Worm (Caenorhabditis elegans) whole organism, L4 larva: ENCODE data around the gene alh-11.

Experiments
- T26A8.4 ChIP-seq: fragments of 200-800 bp; sonication (Bioruptor generic); IDR thresholded peaks from 2 replicates; pipeline ENCODE4 v1.3.6; 2022; ENCODE audit warnings: missing genetic modification characterization, missing compliant biosample characterization
- Y48G9A.11 ChIP-seq: fragments of 200-800 bp; sonication (Bioruptor generic); IDR thresholded peaks from 2 replicates; pipeline ENCODE4 v1.3.6; 2022; ENCODE audit warnings: missing genetic modification reagents, missing genetic modification characterization, missing compliant biosample characterization
- ZK337.2 ChIP-seq: fragments of 200-800 bp; sonication (Bioruptor generic); IDR thresholded peaks from 2 replicates; pipeline ENCODE4 v1.3.6; 2022; ENCODE audit warnings: missing genetic modification reagents, missing genetic modification characterization, missing compliant biosample characterization
- aha-1 ChIP-seq: fragments of 150-350 bp; peaks from one replicate; lab custom pipeline; 2014; ENCODE audit warnings: missing biosample characterization, missing genetic modification characterization
- ama-1 ChIP-seq: fragments of 150-350 bp; optimal IDR thresholded peaks from 2 replicates; lab custom pipeline; 2014; ENCODE audit warnings: inconsistent platforms, mixed read lengths
- ceh-32 ChIP-seq: sonication (generic microtip); optimal IDR thresholded peaks from 2 replicates; lab custom pipeline; 2016; ENCODE audit warnings: mild to moderate bottlenecking, missing genetic modification characterization, missing compliant biosample characterization; ENCODE audit not compliant: poor library complexity
- ctbp-1 ChIP-seq: fragments of 200-800 bp; sonication (Bioruptor generic); IDR thresholded peaks from 2 replicates; pipeline ENCODE4 v1.3.6; 2022; ENCODE audit warnings: missing genetic modification reagents, missing genetic modification characterization, missing compliant biosample characterization
- daf-19 ChIP-seq: fragments of 200-800 bp; sonication (Bioruptor generic); conservative IDR thresholded peaks from 2 replicates; pipeline ENCODE4 v1.3.6; 2022; ENCODE audit warnings: missing genetic modification characterization, missing compliant biosample characterization
- dmd-9 ChIP-seq: fragments of 200-800 bp; sonication (Bioruptor generic); IDR thresholded peaks from 2 replicates; pipeline ENCODE4 v1.3.6; 2022; ENCODE audit warnings: missing genetic modification reagents, missing genetic modification characterization, missing compliant biosample characterization
- duxl-1 ChIP-seq: sonication (generic microtip); optimal IDR thresholded peaks from 2 replicates; lab custom pipeline; 2016; ENCODE audit warnings: mild to moderate bottlenecking, missing genetic modification characterization, moderate library complexity, missing compliant biosample characterization; ENCODE audit not compliant: poor library complexity
- dve-1 ChIP-seq: sonication (generic microtip); optimal IDR thresholded peaks from 2 replicates; lab custom pipeline; 2017; ENCODE audit warnings: antibody characterized with exemption, mild to moderate bottlenecking, missing genetic modification characterization, missing compliant biosample characterization; ENCODE audit not compliant: insufficient read depth
- egl-27 ChIP-seq: sonication (generic microtip); optimal IDR thresholded peaks from 3 replicates; lab custom pipeline; 2017; ENCODE audit warnings: missing biosample characterization, missing genetic modification reagents, missing genetic modification characterization
- egl-43 ChIP-seq: fragments of 200-800 bp; sonication (Bioruptor generic); IDR thresholded peaks from 2 replicates; pipeline ENCODE4 v1.3.6; 2022; ENCODE audit warnings: missing genetic modification reagents, missing genetic modification characterization, missing compliant biosample characterization
- fkh-10 ChIP-seq: fragments of 150-350 bp; optimal IDR thresholded peaks from 2 replicates; lab custom pipeline; 2014; ENCODE audit warnings: missing biosample characterization, missing genetic modification reagents, missing genetic modification characterization
- fos-1 ChIP-seq: fragments of 150-350 bp; optimal IDR thresholded peaks from 2 replicates; lab custom pipeline; 2014; ENCODE audit warnings: missing biosample characterization, missing genetic modification characterization
- hif-1 ChIP-seq, 2 experiments: sonication (generic microtip); optimal IDR thresholded peaks; 2 replicates each; lab custom pipeline; 2016 to 2017; ENCODE audit warnings: missing compliant biosample characterization in 2 of 2, missing genetic modification characterization in 2 of 2, missing genetic modification reagents in 2 of 2, missing genotype in 2 of 2, mild to moderate bottlenecking in 1 of 2
- hlh-30 ChIP-seq: sonication (generic microtip); optimal IDR thresholded peaks from 2 replicates; lab custom pipeline; 2017; ENCODE audit warnings: antibody characterized with exemption, mild to moderate bottlenecking, missing genetic modification characterization, missing compliant biosample characterization; ENCODE audit not compliant: insufficient read depth
- hmg-1.1 ChIP-seq: fragments of 200-800 bp; sonication (Bioruptor generic); IDR thresholded peaks from 2 replicates; pipeline ENCODE4 v1.3.6; 2022; ENCODE audit warnings: missing genetic modification reagents, missing genetic modification characterization, missing compliant biosample characterization
- lin-1 ChIP-seq: fragments of 200-800 bp; sonication (Bioruptor generic); IDR thresholded peaks from 2 replicates; pipeline ENCODE4 v1.3.6; 2022; ENCODE audit warnings: missing genetic modification reagents, missing genetic modification characterization, missing compliant biosample characterization
- lin-15B ChIP-seq: fragments of 150-350 bp; sonication (generic microtip); optimal IDR thresholded peaks from 3 replicates; lab custom pipeline; 2014; ENCODE audit warnings: missing biosample characterization, missing genetic modification characterization
- lin-29 ChIP-seq: fragments of 200-800 bp; sonication (Bioruptor generic); IDR thresholded peaks from 2 replicates; pipeline ENCODE4 v1.3.6; 2022; ENCODE audit warnings: missing genetic modification reagents, missing genetic modification characterization, missing compliant biosample characterization
- lsy-2 ChIP-seq, 2 experiments: fragments of 150-350 bp in 1 of 2; sonication (generic microtip) in 1 of 2; optimal IDR thresholded peaks; 2 replicates each; lab custom pipeline; 2014 to 2017; ENCODE audit warnings: missing biosample characterization in 2 of 2, missing genetic modification characterization in 2 of 2
- mep-1 ChIP-seq: fragments of 150-350 bp; sonication (generic microtip); optimal IDR thresholded peaks from 3 replicates; lab custom pipeline; 2014; ENCODE audit warnings: missing biosample characterization, missing genetic modification characterization
- nhr-28 ChIP-seq: fragments of 150-350 bp; optimal IDR thresholded peaks from 2 replicates; lab custom pipeline; 2014; ENCODE audit warnings: missing biosample characterization, missing genetic modification characterization
- nhr-41 ChIP-seq: fragments of 200-800 bp; sonication (Bioruptor generic); IDR thresholded peaks from 2 replicates; pipeline ENCODE4 v1.3.6; 2022; ENCODE audit warnings: missing genetic modification reagents, missing genetic modification characterization, missing compliant biosample characterization
- nhr-6 ChIP-seq: fragments of 150-350 bp; optimal IDR thresholded peaks from 2 replicates; lab custom pipeline; 2014; ENCODE audit warnings: missing biosample characterization, missing genetic modification characterization
- rbr-2 ChIP-seq: sonication (generic microtip); optimal IDR thresholded peaks from 2 replicates; lab custom pipeline; 2016; ENCODE audit warnings: missing genotype, missing genetic modification characterization, missing compliant biosample characterization
- set-16 ChIP-seq: fragments of 200-800 bp; sonication (Bioruptor generic); IDR thresholded peaks from 2 replicates; pipeline ENCODE4 v1.3.6; 2022; ENCODE audit warnings: missing genetic modification reagents, missing genetic modification characterization, missing compliant biosample characterization
- snpc-4 ChIP-seq: fragments of 150-350 bp; optimal IDR thresholded peaks from 2 replicates; lab custom pipeline; 2014; ENCODE audit warnings: missing biosample characterization, missing genetic modification characterization
- tag-97 ChIP-seq: fragments of 200-800 bp; sonication (Bioruptor generic); IDR thresholded peaks from 2 replicates; pipeline ENCODE4 v1.3.6; 2022; ENCODE audit warnings: missing genetic modification characterization, missing compliant biosample characterization
- tra-1 ChIP-seq: fragments of 200-800 bp; sonication (Bioruptor generic); IDR thresholded peaks from 2 replicates; pipeline ENCODE4 v1.3.6; 2022; ENCODE audit warnings: missing genetic modification reagents, missing genetic modification characterization, missing compliant biosample characterization
- unc-62 ChIP-seq, 3 experiments: fragments of 150-350 bp in 1 of 3; sonication (generic microtip); optimal IDR thresholded peaks in 2 of 3; peaks in 1 of 3; 1 replicate in 1 of 3; 2 replicates in 2 of 3; lab custom pipeline; 2014 to 2017; ENCODE audit warnings: missing biosample characterization in 3 of 3, missing genetic modification characterization in 3 of 3, missing genetic modification reagents in 3 of 3, missing genotype in 1 of 3
- vab-7 ChIP-seq: fragments of 200-800 bp; sonication (Bioruptor generic); IDR thresholded peaks from 2 replicates; pipeline ENCODE4 v1.3.6; 2022; ENCODE audit warnings: missing genetic modification reagents, missing genetic modification characterization, missing compliant biosample characterization

The alh-11 gene

ce11 chrIII:770958-771357 lies 7.7 kb downstream of the alh-11 start, which contains the start of gene tpst-2 (continued):
- TF ChIP-seq dve-1 (tag; lab: Kevin White, UChicago) (no peak), T26A8.4 (no peak), daf-19 (no peak)
- TF ChIP-seq, all 104 proteins: peak for 0

DNA sequence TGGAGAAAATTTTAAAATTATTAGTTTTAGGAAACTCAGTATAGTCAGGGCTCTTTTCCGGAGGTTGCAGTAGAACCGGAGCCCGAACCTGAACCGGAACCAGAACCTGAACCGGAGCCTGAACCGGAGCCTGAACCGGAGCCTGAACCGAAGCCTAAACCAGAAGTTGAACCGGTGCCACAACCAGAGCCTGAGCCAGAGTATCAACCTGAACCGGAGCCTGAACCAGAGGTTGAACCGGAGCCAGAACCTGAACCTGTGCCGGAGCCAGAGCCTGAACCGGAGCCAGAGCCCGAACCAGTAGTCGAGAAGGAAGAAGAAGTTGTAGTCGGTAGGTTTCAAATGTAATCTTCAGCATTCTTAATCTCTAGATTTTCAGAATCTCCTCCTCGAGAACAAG lies 10.1 kb downstream of the alh-11 start:
- TF ChIP-seq hif-1 (tag; optimal IDR thresholded peaks at IDR 0.05; lab: Kevin White, UChicago) (no peak), set-16 (GFP tag; lab: Robert Waterston, UW) (peak; percentile 90), aha-1 (tag; lab: Kevin White, UChicago) (peak; percentile 28), egl-27 (no peak), tra-1 (GFP tag; lab: Robert Waterston, UW) (no peak)

DNA sequence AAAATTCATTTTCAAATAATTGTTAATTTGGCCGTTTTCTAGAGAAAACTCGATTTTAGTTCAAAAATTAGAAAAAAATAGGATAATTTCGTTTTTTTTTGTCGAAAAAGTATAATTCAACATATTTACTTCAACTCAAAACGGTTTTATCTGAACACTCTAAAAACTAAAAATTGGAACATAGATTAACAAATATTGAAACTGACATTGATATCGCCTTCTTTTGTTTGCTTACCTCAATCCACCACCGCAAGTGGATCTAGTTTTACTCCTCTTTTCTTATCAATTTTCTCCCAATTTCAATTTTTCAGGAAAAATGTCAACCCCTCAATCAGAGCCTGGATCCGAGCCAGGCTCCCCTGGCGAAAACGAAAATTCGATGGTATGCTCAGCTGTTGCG lies 13.8 kb downstream of the alh-11 start, which contains the start of gene ptl-1:
TSS of gene ptl-1 (plus strand) at position 301 of the 400 bp plus-strand sequence.
- no peak for TF ChIP-seq lsy-2 (tag; optimal IDR thresholded peaks at IDR 0.05; lab: Kevin White, UChicago)
- peak in 1 of 2 experiments; percentile 71 for TF ChIP-seq unc-62 (GFP tag; optimal IDR thresholded peaks at IDR 0.05 in 1 of 2; lab: Kevin White, UChicago)
- TF ChIP-seq unc-62 (tag; optimal IDR thresholded peaks at IDR 0.05; lab: Kevin White, UChicago), result no peak

ce11 chrIII:764404-764803 lies 14.3 kb downstream of the alh-11 start:
- TF ChIP-seq vab-7 (GFP tag; lab: Robert Waterston, UW) (no peak), ZK337.2 (GFP tag; lab: Robert Waterston, UW) (no peak), lin-1 (no peak), lin-29 (GFP tag; lab: Robert Waterston, UW) (no peak), dmd-9 (GFP tag; lab: Robert Waterston, UW) (no peak), mep-1 (peak; percentile 31), lin-15B (tag; lab: Kevin White, UChicago) (no peak), daf-19 (0 out of 2 replicates have a peak, but pooled peaks have one; percentile 16), hmg-1.1 (GFP tag; lab: Robert Waterston, UW) (peak; percentile 50; the same call in 1 of the 2 replicates), nhr-6 (tag; lab: Kevin White, UChicago) (no peak), egl-43 (GFP tag; lab: Robert Waterston, UW) (0 out of 2 replicates have a peak, but pooled peaks have one; percentile 25), rbr-2 (tag; lab: Kevin White, UChicago) (peak; percentile 57), fos-1 (tag; lab: Kevin White, UChicago) (no peak), tag-97 (GFP tag; lab: Robert Waterston, UW) (no peak), nhr-41 (GFP tag; lab: Robert Waterston, UW) (no peak), ama-1 (lab: Kevin White, UChicago) (no peak), snpc-4 (tag; lab: Kevin White, UChicago) (no peak), duxl-1 (tag; lab: Kevin White, UChicago) (no peak), ctbp-1 (GFP tag; lab: Robert Waterston, UW) (0 out of 2 replicates have a peak, but pooled peaks have one; percentile 32), fkh-10 (GFP tag; lab: Kevin White, UChicago) (peak; percentile 86), lsy-2 (tag; optimal IDR thresholded peaks at IDR 0.05; lab: Kevin White, UChicago) (peak in 1 of 2 experiments; percentile 52), nhr-28 (tag; lab: Kevin White, UChicago) (no peak), aha-1 (tag; lab: Kevin White, UChicago) (peak; percentile 53), hlh-30 (tag; lab: Kevin White, UChicago) (peak; percentile 13), ceh-32 (tag; lab: Kevin White, UChicago) (no peak), Y48G9A.11 (GFP tag; lab: Robert Waterston, UW) (no peak)
